Fruit fly (Drosophila melanogaster): ENCODE data around the gene CG32407.

Gene CG32407

DNA sequence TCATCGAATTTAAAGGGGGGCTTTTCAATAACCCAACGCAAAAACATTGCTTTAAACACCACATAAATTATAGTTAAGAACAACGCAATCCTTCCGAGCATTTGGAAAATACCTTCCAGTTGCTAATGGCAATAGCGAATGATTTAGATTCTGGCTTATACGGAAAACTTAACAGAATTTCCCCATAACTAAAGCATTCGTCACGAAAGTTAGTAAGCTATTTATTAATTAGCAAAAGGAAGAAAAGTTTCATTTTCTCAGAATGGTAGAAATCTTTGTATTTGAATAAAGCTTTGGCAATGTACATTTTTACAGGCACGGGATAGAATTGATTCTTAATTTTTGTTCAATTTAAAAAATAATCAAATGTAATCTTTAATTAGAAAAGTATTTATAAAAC is 17.9 kb upstream of the CG32407 start, which contains the start of gene CG32413:
CG32413 (minus strand) TSS at position 101 of the 400 bp plus-strand sequence.
- TF ChIP-seq CG7101 (tag; optimal IDR thresholded peaks at IDR 0.05), result no peak
- TF ChIP-seq Clk (GFP tag; optimal IDR thresholded peaks at IDR 0.05), result no peak
- TF ChIP-seq CG7045 (GFP tag; optimal IDR thresholded peaks at IDR 0.05), result no peak
- TF ChIP-seq CG33017 (tag; optimal IDR thresholded peaks at IDR 0.05), result no peak
- no peak for TF ChIP-seq cic (GFP tag; optimal IDR thresholded peaks at IDR 0.05)
- TF ChIP-seq CG1620 (GFP tag; optimal IDR thresholded peaks at IDR 0.05), result no peak
- no peak for TF ChIP-seq Mnt (GFP tag; optimal IDR thresholded peaks at IDR 0.05)
- no peak for TF ChIP-seq ovo (GFP tag; optimal IDR thresholded peaks at IDR 0.05)
- no peak for TF ChIP-seq cnc (optimal IDR thresholded peaks at IDR 0.05)
- TF ChIP-seq CG5204 (GFP tag; optimal IDR thresholded peaks at IDR 0.05), result no peak

DNA sequence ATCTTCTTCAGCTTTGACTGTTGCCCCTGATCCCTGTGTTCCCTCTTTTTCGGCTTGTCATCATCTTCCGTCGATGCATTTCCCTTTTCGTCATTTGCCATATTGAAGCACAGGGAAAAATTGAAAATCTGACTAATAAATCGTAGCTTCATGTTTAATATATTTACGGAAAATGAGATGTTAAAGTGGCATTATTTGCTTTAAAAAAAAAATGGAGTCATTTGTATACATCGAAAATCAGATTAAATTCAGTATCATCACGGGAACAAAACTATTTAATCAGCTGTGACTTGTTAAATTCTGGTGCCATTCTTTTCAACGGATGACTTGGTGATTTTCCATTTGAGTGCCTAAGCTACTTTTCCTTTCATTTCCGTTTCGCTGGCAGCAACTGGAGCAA is 15.3 kb upstream of the CG32407 start, which contains the start of gene CG10486:
CG10486 (minus strand) TSS at position 101 of the 400 bp plus-strand sequence.
- no peak for TF ChIP-seq CG1620 (GFP tag; optimal IDR thresholded peaks at IDR 0.05)
- TF ChIP-seq Crg-1 (GFP tag; optimal IDR thresholded peaks at IDR 0.05), result no peak
- TF ChIP-seq ovo (GFP tag; optimal IDR thresholded peaks at IDR 0.05), result no peak
- TF ChIP-seq toe (GFP tag; optimal IDR thresholded peaks at IDR 0.05), result no peak
- no peak for TF ChIP-seq cnc (optimal IDR thresholded peaks at IDR 0.05)
- no peak for TF ChIP-seq CG7045 (GFP tag; optimal IDR thresholded peaks at IDR 0.05)

DNA sequence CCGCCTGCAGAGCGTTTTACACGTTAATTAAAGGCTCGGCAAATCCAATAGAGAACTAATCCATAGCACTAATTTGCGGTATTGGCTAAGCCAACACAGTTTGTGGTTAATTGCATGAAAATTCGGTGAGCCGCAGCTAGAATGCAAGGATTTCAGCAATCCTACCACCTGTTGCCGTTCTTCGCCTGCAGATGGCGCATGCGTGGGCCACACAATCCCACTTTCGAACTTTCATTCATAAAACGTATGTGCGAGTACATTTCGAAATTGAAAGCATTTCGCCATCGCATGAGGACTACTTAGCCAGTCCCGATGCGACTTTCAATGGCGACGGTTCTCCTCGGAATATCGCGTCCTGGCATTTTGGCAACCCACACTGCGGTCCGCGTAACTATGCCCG is 14.8 kb upstream of the CG32407 start, which contains the start of gene CG13288:
CG13288 (plus strand) TSS at position 305 of the 400 bp plus-strand sequence.
- no peak for TF ChIP-seq CG12768 (GFP tag; optimal IDR thresholded peaks at IDR 0.05)
- TF ChIP-seq pad (GFP tag; optimal IDR thresholded peaks at IDR 0.05), result no peak
- TF ChIP-seq CG11617 (GFP tag; optimal IDR thresholded peaks at IDR 0.05), result no peak

DNA sequence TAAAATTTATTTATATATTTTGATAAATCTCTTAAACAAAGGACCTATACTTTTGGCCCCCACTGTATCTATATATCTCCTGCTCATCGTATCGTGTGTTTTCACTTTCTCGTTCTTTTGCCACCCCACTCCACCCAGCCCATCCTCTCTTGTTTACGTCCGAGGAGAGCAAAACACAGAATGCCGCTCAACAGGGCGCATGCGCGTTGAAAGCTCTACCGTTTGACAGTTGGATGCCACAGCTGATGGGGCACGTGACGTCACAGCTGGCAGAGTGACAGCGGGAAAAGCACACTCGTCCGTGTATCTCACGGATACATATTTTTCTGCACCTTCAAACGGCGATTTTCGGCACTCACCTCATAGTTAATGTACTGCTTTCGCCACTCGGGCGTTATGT is 1.1 kb upstream of the CG32407 start:
- TF ChIP-seq cic (GFP tag; optimal IDR thresholded peaks at IDR 0.05), result peak; percentile 12
- no peak for TF ChIP-seq cnc (optimal IDR thresholded peaks at IDR 0.05)
- no peak for TF ChIP-seq ovo (GFP tag; optimal IDR thresholded peaks at IDR 0.05)
- no peak for TF ChIP-seq Crg-1 (GFP tag; optimal IDR thresholded peaks at IDR 0.05)

DNA sequence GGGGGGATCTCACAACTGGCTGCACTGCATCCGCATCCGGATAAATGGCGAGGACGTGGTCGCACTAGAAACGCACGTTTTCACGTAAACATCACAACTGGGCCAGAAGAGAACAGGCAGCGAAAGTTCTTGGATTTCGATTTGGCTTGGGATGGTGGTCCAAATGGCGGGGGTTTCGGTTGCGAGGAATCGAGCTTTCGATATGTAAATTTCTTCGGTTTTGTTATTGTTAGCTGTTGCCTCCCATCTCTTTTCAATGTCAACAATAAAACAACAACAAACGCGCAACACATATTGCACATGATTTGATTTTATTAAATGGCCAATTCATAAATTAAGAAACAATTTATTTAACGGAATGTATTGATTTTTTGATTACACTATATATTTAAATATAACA is 639 bp upstream of the CG32407 start, which contains the start of gene PXo:
PXo (minus strand) TSS at position 101 of the 400 bp plus-strand sequence.
- no peak for TF ChIP-seq CG1620 (GFP tag; optimal IDR thresholded peaks at IDR 0.05)
- TF ChIP-seq CG7101 (tag; optimal IDR thresholded peaks at IDR 0.05), result no peak
- TF ChIP-seq kay (GFP tag; ENCODE audit: borderline replicate concordance), result no peak
- no peak for TF ChIP-seq cnc (optimal IDR thresholded peaks at IDR 0.05)
- no peak for TF ChIP-seq toe (GFP tag; optimal IDR thresholded peaks at IDR 0.05)
- no peak for TF ChIP-seq CG7045 (GFP tag; optimal IDR thresholded peaks at IDR 0.05)
- no peak for TF ChIP-seq CG11617 (GFP tag; optimal IDR thresholded peaks at IDR 0.05)
- TF ChIP-seq pad (GFP tag; optimal IDR thresholded peaks at IDR 0.05), result no peak
- TF ChIP-seq CG33017 (tag; optimal IDR thresholded peaks at IDR 0.05), result no peak
- no peak for TF ChIP-seq Crg-1 (GFP tag; optimal IDR thresholded peaks at IDR 0.05)
- no peak for TF ChIP-seq tj (GFP tag; optimal IDR thresholded peaks at IDR 0.05)
- no peak for TF ChIP-seq cic (GFP tag; optimal IDR thresholded peaks at IDR 0.05)
- TF ChIP-seq CG12768 (GFP tag; optimal IDR thresholded peaks at IDR 0.05), result no peak
- no peak for TF ChIP-seq ovo (GFP tag; optimal IDR thresholded peaks at IDR 0.05)

DNA sequence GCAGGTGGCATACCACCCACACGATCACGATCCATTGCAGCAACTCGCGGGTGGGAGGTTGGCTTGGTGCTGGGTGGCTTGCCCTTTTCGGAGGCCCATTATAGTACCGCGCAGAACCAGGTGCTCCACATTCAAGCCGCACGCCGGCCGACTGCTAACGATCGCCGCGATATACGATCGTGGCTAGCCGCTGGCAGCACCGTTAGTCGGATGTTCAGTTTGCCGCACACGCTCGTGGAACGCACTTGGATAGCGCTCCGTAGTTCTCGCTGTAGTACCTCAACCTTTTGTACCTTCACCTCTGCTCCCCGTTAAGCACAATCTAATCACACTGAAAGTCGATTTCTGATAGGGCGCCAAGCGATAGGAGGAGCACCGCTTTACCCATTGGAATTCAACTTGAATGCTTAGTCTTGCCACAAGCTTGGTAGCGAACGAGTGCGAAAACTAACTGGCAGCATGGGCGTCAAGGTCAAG is 1.8 kb downstream of the CG32407 start, which contains the start of gene CG33523:
CG33523 (plus strand) TSS at position 217 of the 477 bp plus-strand sequence.
- no peak for TF ChIP-seq CG5204 (GFP tag; optimal IDR thresholded peaks at IDR 0.05)
- peak; percentile 79 for TF ChIP-seq ovo (GFP tag; optimal IDR thresholded peaks at IDR 0.05)
- TF ChIP-seq Hr96 (GFP tag; optimal IDR thresholded peaks at IDR 0.05), result peak; percentile 43
- peak; percentile 42 for TF ChIP-seq Mnt (GFP tag; optimal IDR thresholded peaks at IDR 0.05)
- no peak for TF ChIP-seq toe (GFP tag; optimal IDR thresholded peaks at IDR 0.05)
- TF ChIP-seq pad (GFP tag; optimal IDR thresholded peaks at IDR 0.05), result no peak
- TF ChIP-seq CG12768 (GFP tag; optimal IDR thresholded peaks at IDR 0.05), result peak; percentile 41
- TF ChIP-seq CG7101 (tag; optimal IDR thresholded peaks at IDR 0.05), result no peak
- peak; percentile 39 for TF ChIP-seq cic (GFP tag; optimal IDR thresholded peaks at IDR 0.05)
- no peak for TF ChIP-seq CG14711 (tag; optimal IDR thresholded peaks at IDR 0.05)
- TF ChIP-seq CG7045 (GFP tag; optimal IDR thresholded peaks at IDR 0.05), result no peak
- TF ChIP-seq Clk (GFP tag; optimal IDR thresholded peaks at IDR 0.05), result no peak

DNA sequence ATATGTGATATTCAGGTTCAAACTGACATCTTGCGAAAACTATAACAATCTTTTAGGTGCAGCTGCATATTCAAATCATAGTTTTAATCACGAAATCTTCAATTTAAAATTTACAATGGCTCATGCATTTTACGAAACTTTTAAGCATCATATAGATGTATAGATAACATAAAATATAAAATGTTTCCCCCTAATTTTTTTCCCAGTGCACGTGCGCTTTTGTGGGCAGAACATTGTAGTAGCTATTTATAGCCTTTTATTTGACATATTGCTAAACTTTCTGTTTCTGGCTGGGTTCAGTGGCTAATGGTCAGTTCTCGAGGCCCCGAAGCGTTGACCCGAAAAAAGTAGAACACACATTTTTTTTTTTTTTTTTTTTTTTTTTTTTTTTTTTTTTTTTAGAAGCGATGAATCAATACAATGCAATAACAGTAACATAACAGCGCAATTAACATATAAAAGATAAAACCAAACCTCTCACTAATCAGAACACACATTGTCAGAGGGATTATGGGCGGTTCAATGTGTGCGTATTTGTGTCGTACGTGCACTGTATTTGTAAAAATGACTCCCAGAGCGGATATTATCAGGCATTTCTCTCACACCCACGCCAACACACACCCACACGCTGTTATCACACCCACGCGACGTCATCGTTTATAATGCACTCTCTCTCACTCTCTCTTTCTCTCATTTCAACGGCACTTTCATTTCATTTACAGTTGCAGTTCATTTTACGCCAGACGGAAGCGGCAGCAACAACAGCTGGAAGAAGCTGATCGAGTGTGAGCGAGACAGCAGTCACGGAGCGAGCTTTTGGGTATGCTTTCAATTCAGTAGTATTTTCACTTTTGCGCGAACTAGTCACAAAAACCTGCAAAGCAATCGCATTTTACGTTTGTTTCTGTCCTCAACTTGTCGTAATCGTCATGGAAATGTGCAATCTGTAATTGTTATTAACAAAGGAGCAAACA is 4.4 kb downstream of the CG32407 start:
- TF ChIP-seq pad (GFP tag; optimal IDR thresholded peaks at IDR 0.05), result peak; percentile 33
- no peak for TF ChIP-seq Hr96 (GFP tag; optimal IDR thresholded peaks at IDR 0.05)
- TF ChIP-seq bab1 (GFP tag; optimal IDR thresholded peaks at IDR 0.05), result peak; percentile 67
- TF ChIP-seq CG7101 (tag; optimal IDR thresholded peaks at IDR 0.05), result peak; percentile 59
- TF ChIP-seq Mnt (GFP tag; optimal IDR thresholded peaks at IDR 0.05), result peak; percentile 22
- TF ChIP-seq CG1620 (GFP tag; optimal IDR thresholded peaks at IDR 0.05), result no peak
- no peak for TF ChIP-seq CG11617 (GFP tag; optimal IDR thresholded peaks at IDR 0.05)
- TF ChIP-seq cic (GFP tag; optimal IDR thresholded peaks at IDR 0.05), result peak; percentile 97
- peak; percentile 68 for TF ChIP-seq tj (GFP tag; optimal IDR thresholded peaks at IDR 0.05)
- TF ChIP-seq CG12768 (GFP tag; optimal IDR thresholded peaks at IDR 0.05), result peak; percentile 68
- no peak for TF ChIP-seq Crg-1 (GFP tag; optimal IDR thresholded peaks at IDR 0.05)
- no peak for TF ChIP-seq kay (GFP tag; ENCODE audit: borderline replicate concordance)
- no peak for TF ChIP-seq toe (GFP tag; optimal IDR thresholded peaks at IDR 0.05)
- TF ChIP-seq CG33017 (tag; optimal IDR thresholded peaks at IDR 0.05), result peak; percentile 67
- no peak for TF ChIP-seq Clk (GFP tag; optimal IDR thresholded peaks at IDR 0.05)
- peak; percentile 98 for TF ChIP-seq ovo (GFP tag; optimal IDR thresholded peaks at IDR 0.05)
- TF ChIP-seq cnc (optimal IDR thresholded peaks at IDR 0.05), result no peak
- TF ChIP-seq CG5204 (GFP tag; optimal IDR thresholded peaks at IDR 0.05), result no peak
- peak; percentile 14 for TF ChIP-seq CG14711 (tag; optimal IDR thresholded peaks at IDR 0.05)
- TF ChIP-seq CG7045 (GFP tag; optimal IDR thresholded peaks at IDR 0.05), result peak; percentile 44

Data from whole organism, adult.